Worm (Caenorhabditis elegans) whole organism, mixed stage, embryonic: ENCODE data around the gene nep-21.

Experiments used
- ces-1 ChIP-seq: fragments of 150-350 bp; optimal IDR thresholded peaks from 2 replicates; lab custom pipeline; 2014; ENCODE audit warnings: missing biosample characterization, missing genetic modification reagents, missing genetic modification characterization
- cnd-1 ChIP-seq: fragments of 200-800 bp; sonication (Bioruptor generic); optimal IDR thresholded peaks from 2 replicates; lab custom pipeline; 2018; ENCODE audit warnings: mild to moderate bottlenecking, missing genetic modification characterization, missing compliant biosample characterization

- TF ChIP-seq ces-1 (GFP tag; lab: Kevin White, UChicago) (no peak), cnd-1 (tag; lab: Kevin White, UChicago) (no peak)
Observed at ce11 chrV:14171284-14171683, 55.0 kb downstream of the nep-21 start, which contains the start of gene cest-2.1.
